Fruit fly (Drosophila melanogaster) whole organism, embryonic: ENCODE measurements around the gene CG10513.

Experiments
- ATbp ChIP-seq: fragments of 200-800 bp; sonication (Bioruptor generic); optimal IDR thresholded peaks from 2 replicates; lab custom pipeline; 2017; ENCODE audit warnings: missing biosample characterization, mild to moderate bottlenecking, missing genetic modification characterization, missing genetic modification reagents
- Awh ChIP-seq: fragments of 200-800 bp; sonication (Bioruptor generic); IDR thresholded peaks from 2 replicates; pipeline ENCODE4, ENCODE4 v1.3.6; 2022; ENCODE audit warnings: missing biosample characterization, missing genetic modification characterization
- CG10366 ChIP-seq: fragments of 200-800 bp; sonication (Bioruptor generic); IDR thresholded peaks from 2 replicates; pipeline ENCODE4 v1.3.6; 2022; ENCODE audit warnings: missing biosample characterization, missing genetic modification characterization
- CG10543 ChIP-seq: fragments of 200-800 bp; sonication (Bioruptor generic); optimal IDR thresholded peaks from 3 replicates; lab custom pipeline; 2017; ENCODE audit warnings: missing biosample characterization, mild to moderate bottlenecking, missing genetic modification characterization, moderate library complexity
- CG11723 ChIP-seq: fragments of 200-800 bp; sonication (Bioruptor generic); optimal IDR thresholded peaks from 2 replicates; lab custom pipeline; 2017; ENCODE audit warnings: missing biosample characterization, mild to moderate bottlenecking, missing genetic modification characterization
- CG12299 ChIP-seq: fragments of 200-800 bp; sonication (Bioruptor generic); optimal IDR thresholded peaks from 2 replicates; lab custom pipeline; 2018; ENCODE audit warnings: missing biosample characterization, mild to moderate bottlenecking, missing genetic modification characterization
- CG1233 ChIP-seq: fragments of 200-800 bp; sonication (Bioruptor generic); optimal IDR thresholded peaks from 4 replicates; lab custom pipeline; 2018; ENCODE audit warnings: missing biosample characterization, mild to moderate bottlenecking, missing genetic modification characterization
- CG14667 ChIP-seq: fragments of 200-800 bp; sonication (Bioruptor generic); IDR thresholded peaks from 2 replicates; pipeline ENCODE4 v1.3.6; 2022; ENCODE audit warnings: missing biosample characterization, missing genetic modification characterization
- CG15601 ChIP-seq: fragments of 200-800 bp; sonication (Bioruptor generic); optimal IDR thresholded peaks from 3 replicates; lab custom pipeline; 2019; ENCODE audit warnings: missing biosample characterization, mild to moderate bottlenecking, missing genetic modification characterization, moderate library complexity
- CG18599 ChIP-seq: fragments of 200-800 bp; sonication (Bioruptor generic); optimal IDR thresholded peaks from 3 replicates; lab custom pipeline; 2017; ENCODE audit warnings: missing biosample characterization, missing genetic modification characterization, mild to moderate bottlenecking, moderate library complexity, missing genetic modification reagents
- CG18764 ChIP-seq: fragments of 200-800 bp; sonication (Bioruptor generic); optimal IDR thresholded peaks from 3 replicates; lab custom pipeline; 2016; ENCODE audit warnings: missing biosample characterization, missing genetic modification characterization
- CG2129 ChIP-seq: fragments of 200-800 bp; sonication (Bioruptor generic); IDR thresholded peaks from 2 replicates; pipeline ENCODE4 v1.3.6; 2022; ENCODE audit warnings: missing biosample characterization, missing genetic modification characterization; ENCODE audit not compliant: partially characterized antibody
- CG2202 ChIP-seq: fragments of 200-800 bp; sonication (Bioruptor generic); optimal IDR thresholded peaks from 2 replicates; lab custom pipeline; 2018; ENCODE audit warnings: missing biosample characterization, mild to moderate bottlenecking, missing genetic modification characterization
- CG2678 ChIP-seq: fragments of 200-800 bp; sonication (Bioruptor generic); optimal IDR thresholded peaks from 3 replicates; lab custom pipeline; 2019; ENCODE audit warnings: missing biosample characterization, mild to moderate bottlenecking, missing genetic modification characterization, moderate library complexity
- CG34376 ChIP-seq: fragments of 200-800 bp; sonication (Bioruptor generic); optimal IDR thresholded peaks from 2 replicates; lab custom pipeline; 2018; ENCODE audit warnings: missing biosample characterization, mild to moderate bottlenecking, missing genetic modification characterization
- CG4820 ChIP-seq: fragments of 200-800 bp; sonication (Bioruptor generic); optimal IDR thresholded peaks from 3 replicates; lab custom pipeline; 2016; ENCODE audit warnings: missing biosample characterization, missing genetic modification characterization
- CG6272 ChIP-seq: fragments of 200-800 bp; sonication (Bioruptor generic); IDR thresholded peaks from 2 replicates; pipeline ENCODE4 v1.3.6; 2022; ENCODE audit warnings: missing biosample characterization, missing genetic modification characterization
- CG6854 ChIP-seq: fragments of 200-800 bp; sonication (Bioruptor generic); optimal IDR thresholded peaks from 3 replicates; lab custom pipeline; 2017; ENCODE audit warnings: missing biosample characterization, mild to moderate bottlenecking, missing genetic modification characterization
- CG7786 ChIP-seq: fragments of 200-800 bp; sonication (Bioruptor generic); optimal IDR thresholded peaks from 2 replicates; lab custom pipeline; 2016; ENCODE audit warnings: missing biosample characterization, missing genetic modification characterization
- CG7928 ChIP-seq: fragments of 200-800 bp; sonication (Bioruptor generic); optimal IDR thresholded peaks from 2 replicates; lab custom pipeline; 2017; ENCODE audit warnings: missing biosample characterization, mild to moderate bottlenecking, missing genetic modification characterization
- CG8281 ChIP-seq: fragments of 200-800 bp; sonication (Bioruptor generic); optimal IDR thresholded peaks from 2 replicates; lab custom pipeline; 2018; ENCODE audit warnings: missing biosample characterization, mild to moderate bottlenecking, missing genetic modification characterization, moderate library complexity
- CrebB ChIP-seq: fragments of 200-800 bp; sonication (Bioruptor generic); optimal IDR thresholded peaks from 3 replicates; lab custom pipeline; 2018; ENCODE audit warnings: missing biosample characterization, mild to moderate bottlenecking, missing genetic modification characterization
- Dad ChIP-seq: fragments of 200-800 bp; sonication (Bioruptor generic); optimal IDR thresholded peaks from 3 replicates; lab custom pipeline; 2016; ENCODE audit warnings: missing biosample characterization, missing genetic modification characterization
- Dbx ChIP-seq: fragments of 200-800 bp; sonication (Bioruptor generic); IDR thresholded peaks from 3 replicates; pipeline ENCODE4 v1.3.6; 2022; ENCODE audit warnings: missing biosample characterization, missing genetic modification characterization
- HLH3B ChIP-seq: fragments of 200-800 bp; sonication (Bioruptor generic); IDR thresholded peaks from 2 replicates; pipeline ENCODE4 v1.3.6; 2022; ENCODE audit warnings: missing biosample characterization, missing genetic modification characterization
- Hand ChIP-seq: fragments of 200-800 bp; sonication (Bioruptor generic); optimal IDR thresholded peaks from 2 replicates; lab custom pipeline; 2017; ENCODE audit warnings: mild to moderate bottlenecking, missing biosample characterization, missing genetic modification reagents, missing genetic modification characterization
- HmgZ ChIP-seq: fragments of 200-800 bp; sonication (Bioruptor generic); optimal IDR thresholded peaks from 2 replicates; lab custom pipeline; 2018; ENCODE audit warnings: missing biosample characterization, mild to moderate bottlenecking, missing genetic modification characterization
- MBD-R2 ChIP-seq: fragments of 200-800 bp; sonication (Bioruptor generic); IDR thresholded peaks from 2 replicates; pipeline ENCODE4 v1.3.6; 2022; ENCODE audit warnings: missing biosample characterization, missing genetic modification characterization
- PHDP ChIP-seq: fragments of 200-800 bp; sonication (Bioruptor generic); optimal IDR thresholded peaks from 3 replicates; lab custom pipeline; 2018; ENCODE audit warnings: missing biosample characterization, mild to moderate bottlenecking, missing genetic modification characterization, moderate library complexity
- Pdp1 ChIP-seq, 2 experiments: fragments of 200-800 bp; sonication (Bioruptor generic); optimal IDR thresholded peaks; 3 replicates each; lab custom pipeline; 2016; ENCODE audit warnings: missing biosample characterization in 2 of 2, missing genetic modification characterization in 2 of 2, mild to moderate bottlenecking in 1 of 2, moderate library complexity in 1 of 2
- Sin3A ChIP-seq: fragments of >200 bp; optimal IDR thresholded peaks from 2 replicates; lab custom pipeline; 2018
- Tbp ChIP-seq: fragments of >200 bp; optimal IDR thresholded peaks from 2 replicates; lab custom pipeline; 2018; ENCODE audit warnings: missing biosample characterization, missing genetic modification characterization
- Trl ChIP-seq, 3 experiments: fragments of >200 bp in 2 of 3; fragments of 200-800 bp in 1 of 3; sonication (Bioruptor generic) in 1 of 3; optimal IDR thresholded peaks; 2 replicates in 1 of 3; 3 replicates in 2 of 3; lab custom pipeline; 2016 to 2017; ENCODE audit warnings: missing biosample characterization in 1 of 3, missing genetic modification characterization in 1 of 3
- bbx ChIP-seq: fragments of 200-800 bp; sonication (Bioruptor generic); IDR thresholded peaks from 2 replicates; pipeline ENCODE4 v1.3.6; 2022; ENCODE audit warnings: missing biosample characterization, missing genetic modification characterization; ENCODE audit not compliant: partially characterized antibody
- br ChIP-seq: fragments of >200 bp; optimal IDR thresholded peaks from 2 replicates; lab custom pipeline; 2017
- oc ChIP-seq: fragments of 200-800 bp; sonication (Bioruptor generic); optimal IDR thresholded peaks from 2 replicates; lab custom pipeline; 2018; ENCODE audit warnings: missing biosample characterization, mild to moderate bottlenecking, missing genetic modification characterization, moderate library complexity
- onecut ChIP-seq: fragments of 200-800 bp; sonication (Bioruptor generic); IDR thresholded peaks from 2 replicates; pipeline ENCODE4 v1.3.6; 2022; ENCODE audit warnings: missing biosample characterization, missing genetic modification characterization
- org-1 ChIP-seq: fragments of 200-800 bp; sonication (Bioruptor generic); optimal IDR thresholded peaks from 2 replicates; lab custom pipeline; 2017; ENCODE audit warnings: missing biosample characterization, missing genetic modification characterization
- pho ChIP-seq: fragments of 200-800 bp; sonication (Bioruptor generic); optimal IDR thresholded peaks from 2 replicates; lab custom pipeline; 2016; ENCODE audit warnings: missing biosample characterization, missing genetic modification characterization
- pum ChIP-seq: fragments of 200-800 bp; sonication (Bioruptor generic); optimal IDR thresholded peaks from 2 replicates; lab custom pipeline; 2016; ENCODE audit warnings: missing biosample characterization, missing genetic modification characterization
- sug ChIP-seq: fragments of 200-800 bp; optimal IDR thresholded peaks from 2 replicates; lab custom pipeline; 2019; ENCODE audit warnings: missing biosample characterization, mild to moderate bottlenecking, missing genetic modification characterization, moderate library complexity
- tap ChIP-seq: fragments of 200-800 bp; optimal IDR thresholded peaks from 3 replicates; lab custom pipeline; 2019; ENCODE audit warnings: missing biosample characterization, mild to moderate bottlenecking, missing genetic modification characterization, moderate library complexity
- tup ChIP-seq: fragments of 200-800 bp; sonication (Bioruptor generic); optimal IDR thresholded peaks from 2 replicates; lab custom pipeline; 2016; ENCODE audit warnings: missing biosample characterization, mild to moderate bottlenecking, missing genetic modification characterization, moderate library complexity
- tx ChIP-seq: fragments of 200-800 bp; sonication (Bioruptor generic); optimal IDR thresholded peaks from 2 replicates; lab custom pipeline; 2016; ENCODE audit warnings: missing biosample characterization, missing genetic modification characterization
- wek ChIP-seq: fragments of 200-800 bp; sonication (Bioruptor generic); optimal IDR thresholded peaks from 3 replicates; lab custom pipeline; 2018; ENCODE audit warnings: missing biosample characterization, mild to moderate bottlenecking, missing genetic modification characterization, moderate library complexity

CG10513 gene

dm6 chr3R:25281165-25281564 lies 4.2 kb upstream of the CG10513 start, which contains the start of gene CG11892 (continued):
- TF ChIP-seq HLH3B (GFP tag; lab: Robert Waterston, UW) (no peak), CG10543 (GFP tag; lab: Kevin White, UChicago) (peak; percentile 72), pho (GFP tag; lab: Kevin White, UChicago) (no peak), CG18599 (GFP tag; lab: Kevin White, UChicago) (peak; percentile 75), HmgZ (peak; percentile 32), tx (GFP tag; lab: Kevin White, UChicago) (no peak), Dbx (GFP tag; lab: Robert Waterston, UW) (no peak), MBD-R2 (GFP tag; lab: Robert Waterston, UW) (no peak), PHDP (tag; lab: Kevin White, UChicago) (peak; percentile 58), bbx (GFP tag; lab: Robert Waterston, UW) (no peak), CG2202 (tag; lab: Kevin White, UChicago) (no peak), CG7786 (GFP tag; lab: Kevin White, UChicago) (no peak), CG34376 (peak; percentile 17), ATbp (GFP tag; lab: Kevin White, UChicago) (peak; percentile 82), Sin3A (lab: Kevin White, UChicago) (no peak), pum (no peak), CG14667 (GFP tag; lab: Robert Waterston, UW) (no peak), CrebB (tag; lab: Kevin White, UChicago) (peak; percentile 66), Hand (peak; percentile 12), Dad (GFP tag; lab: Kevin White, UChicago) (no peak), tup (no peak), Awh (GFP tag; lab: Robert Waterston, UW) (no peak), CG1233 (GFP tag; lab: Kevin White, UChicago) (no peak), CG8281 (tag; lab: Kevin White, UChicago) (peak; percentile 19), CG15601 (tag; lab: Kevin White, UChicago) (no peak), CG12299 (tag; lab: Kevin White, UChicago) (peak; percentile 18), br (lab: Kevin White, UChicago) (no peak), tap (tag; lab: Kevin White, UChicago) (peak; percentile 52), onecut (GFP tag; lab: Robert Waterston, UW) (no peak; the same call in 1 of the 2 replicates), org-1 (GFP tag; lab: Kevin White, UChicago) (peak; percentile 21), wek (GFP tag; lab: Kevin White, UChicago) (peak; percentile 49), Trl (optimal IDR thresholded peaks at IDR 0.05; lab: Kevin White, UChicago) (no peak), Trl (GFP tag; optimal IDR thresholded peaks at IDR 0.05; lab: Kevin White, UChicago) (no peak), CG6272 (no peak), CG18764 (GFP tag; lab: Kevin White, UChicago) (no peak), CG10366 (GFP tag; lab: Robert Waterston, UW) (no peak), CG6854 (GFP tag; lab: Kevin White, UChicago) (peak; percentile 40), CG2129 (GFP tag; lab: Robert Waterston, UW) (no peak), CG11723 (GFP tag; lab: Kevin White, UChicago) (peak; percentile 11), CG4820 (GFP tag; lab: Kevin White, UChicago) (no peak), sug (tag; lab: Kevin White, UChicago) (peak; percentile 48), CG2678 (tag; lab: Kevin White, UChicago) (peak; percentile 65), Tbp (GFP tag; lab: Kevin White, UChicago) (no peak), CG7928 (GFP tag; lab: Kevin White, UChicago) (peak; percentile 45), oc (tag; lab: Kevin White, UChicago) (no peak), Pdp1 (GFP tag; optimal IDR thresholded peaks at IDR 0.05; lab: Kevin White, UChicago) (no peak)
- TF ChIP-seq, all 482 proteins: peak for 91
